Fruit fly (Drosophila melanogaster) S2 (cell line): ENCODE measurements around the gene Plzf.

Experiments used
- CG8478 ChIP-seq: fragments of >200 bp; optimal IDR thresholded peaks from 2 replicates; lab custom pipeline; 2018
- CTCF ChIP-seq, 2 experiments: fragments of >200 bp; optimal IDR thresholded peaks; 2 replicates each; lab custom pipeline; 2018

Gene Plzf

dm6 chr2L:12075850-12076249, 27.1 kb upstream of the Plzf start, which contains the start of gene CG14947:
Gene CG14947, plus strand, starts transcription at chr2L:12076100.
- TF ChIP-seq CTCF (optimal IDR thresholded peaks at IDR 0.05; lab: Kevin White, UChicago), result no peak
- no peak for TF ChIP-seq CG8478 (lab: Kevin White, UChicago)

dm6 chr2L:12066617-12067251, 18.0 kb upstream of the Plzf start, which contains the start of gene firl:
Gene firl, minus strand, starts transcription at chr2L:12066775.
- TF ChIP-seq CTCF (optimal IDR thresholded peaks at IDR 0.05; lab: Kevin White, UChicago), result no peak
- no peak for TF ChIP-seq CG8478 (lab: Kevin White, UChicago)

- no peak for TF ChIP-seq CG8478 (lab: Kevin White, UChicago)
- TF ChIP-seq CTCF (optimal IDR thresholded peaks at IDR 0.05; lab: Kevin White, UChicago), result no peak
These were observed 17.1 kb upstream of the Plzf start for dm6 chr2L:12065683-12066386.

- TF ChIP-seq CTCF (optimal IDR thresholded peaks at IDR 0.05; lab: Kevin White, UChicago) (no peak), CG8478 (lab: Kevin White, UChicago) (no peak)
These were observed 14.3 kb upstream of the Plzf start, which contains the start of gene Rab3-GAP for dm6 chr2L:12063035-12063434. Gene Rab3-GAP, minus strand, starts transcription at chr2L:12063184.

- TF ChIP-seq CTCF (optimal IDR thresholded peaks at IDR 0.05; lab: Kevin White, UChicago), result no peak
- no peak for TF ChIP-seq CG8478 (lab: Kevin White, UChicago)
These were observed 7.2 kb upstream of the Plzf start, which contains the start of the genes JhI-21, RpL7-like and CG34164 for dm6 chr2L:12055837-12056388. Gene JhI-21, minus strand, starts transcription at chr2L:12056042. Gene RpL7-like, plus strand, starts transcription at chr2L:12056326. Gene CG34164, plus strand, starts transcription at chr2L:12056348.

- no peak for TF ChIP-seq CG8478 (lab: Kevin White, UChicago)
- TF ChIP-seq CTCF (optimal IDR thresholded peaks at IDR 0.05; lab: Kevin White, UChicago), result no peak
These were observed 4.6 kb upstream of the Plzf start for dm6 chr2L:12053365-12053764.

- TF ChIP-seq CTCF (optimal IDR thresholded peaks at IDR 0.05; lab: Kevin White, UChicago), result no peak
- TF ChIP-seq CG8478 (lab: Kevin White, UChicago), result no peak
These were observed 415 bp upstream of the Plzf start, which contains the start of gene PLCXD for dm6 chr2L:12049133-12049532. Gene PLCXD, plus strand, starts transcription at chr2L:12049418.

dm6 chr2L:12046856-12047230, 1.9 kb downstream of the Plzf start:
- TF ChIP-seq CTCF (optimal IDR thresholded peaks at IDR 0.05; lab: Kevin White, UChicago), result no peak
- no peak for TF ChIP-seq CG8478 (lab: Kevin White, UChicago)

dm6 chr2L:12045941-12046855, 2.5 kb downstream of the Plzf start, which contains the start of gene CG6770:
Gene CG6770, minus strand, starts transcription at chr2L:12046118.
- TF ChIP-seq CTCF (optimal IDR thresholded peaks at IDR 0.05; lab: Kevin White, UChicago) (no peak), CG8478 (lab: Kevin White, UChicago) (no peak)

- TF ChIP-seq CG8478 (lab: Kevin White, UChicago) (no peak), CTCF (optimal IDR thresholded peaks at IDR 0.05; lab: Kevin White, UChicago) (no peak)
These were observed 3.2 kb downstream of the Plzf start for dm6 chr2L:12045578-12045940.

- TF ChIP-seq CG8478 (lab: Kevin White, UChicago), result no peak
- no peak for TF ChIP-seq CTCF (optimal IDR thresholded peaks at IDR 0.05; lab: Kevin White, UChicago)
These were observed 3.9 kb downstream of the Plzf start, which contains the start of gene CG6785 for dm6 chr2L:12044613-12045350. Gene CG6785, minus strand, starts transcription at chr2L:12045200.

- no peak for TF ChIP-seq CTCF (optimal IDR thresholded peaks at IDR 0.05; lab: Kevin White, UChicago)
- TF ChIP-seq CG8478 (lab: Kevin White, UChicago), result no peak
These were observed 8.2 kb downstream of the Plzf start, which contains the start of gene CG6766 for dm6 chr2L:12040510-12040909. Gene CG6766, minus strand, starts transcription at chr2L:12040689.

dm6 chr2L:12038177-12038581, 10.5 kb downstream of the Plzf start, which contains the start of gene Tom70:
Gene Tom70, minus strand, starts transcription at chr2L:12038511.
- TF ChIP-seq CG8478 (lab: Kevin White, UChicago) (no peak), CTCF (optimal IDR thresholded peaks at IDR 0.05; lab: Kevin White, UChicago) (no peak)
